Worm (Caenorhabditis elegans) whole organism, L2 larva: ENCODE measurements around the gene tab-1.

ENCODE experiments used
- ZK546.5 ChIP-seq: sonication (generic microtip); optimal IDR thresholded peaks from 2 replicates; lab custom pipeline; 2017; ENCODE audit warnings: missing biosample characterization, missing genetic modification characterization
- alr-1 ChIP-seq: fragments of 150-350 bp; optimal IDR thresholded peaks from 2 replicates; lab custom pipeline; 2014; ENCODE audit warnings: missing biosample characterization, missing genetic modification characterization
- elt-3 ChIP-seq: sonication (generic microtip); optimal IDR thresholded peaks from 2 replicates; lab custom pipeline; 2017; ENCODE audit warnings: missing biosample characterization, missing genetic modification characterization
- lin-13 ChIP-seq: fragments of 150-350 bp; optimal IDR thresholded peaks from 2 replicates; lab custom pipeline; 2014; ENCODE audit warnings: missing biosample characterization, missing genetic modification reagents, missing genetic modification characterization
- lsy-2 ChIP-seq, 2 experiments: fragments of 150-350 bp in 1 of 2; sonication (generic microtip) in 1 of 2; optimal IDR thresholded peaks; 2 replicates each; lab custom pipeline; 2014 to 2017; ENCODE audit warnings: missing biosample characterization in 2 of 2, missing genetic modification characterization in 2 of 2
- mbf-1 ChIP-seq: sonication (generic microtip); optimal IDR thresholded peaks from 2 replicates; lab custom pipeline; 2017; ENCODE audit warnings: missing biosample characterization, missing genetic modification characterization
- nhr-10 ChIP-seq: sonication (generic microtip); optimal IDR thresholded peaks from 2 replicates; lab custom pipeline; 2017; ENCODE audit warnings: missing biosample characterization, missing genetic modification characterization
- nhr-77 ChIP-seq: fragments of 150-350 bp; optimal IDR thresholded peaks from 2 replicates; lab custom pipeline; 2014; ENCODE audit warnings: missing biosample characterization, missing genetic modification characterization
- ztf-4 ChIP-seq: fragments of 150-350 bp; optimal IDR thresholded peaks from 2 replicates; lab custom pipeline; 2014; ENCODE audit warnings: missing biosample characterization, missing genetic modification characterization

DNA sequence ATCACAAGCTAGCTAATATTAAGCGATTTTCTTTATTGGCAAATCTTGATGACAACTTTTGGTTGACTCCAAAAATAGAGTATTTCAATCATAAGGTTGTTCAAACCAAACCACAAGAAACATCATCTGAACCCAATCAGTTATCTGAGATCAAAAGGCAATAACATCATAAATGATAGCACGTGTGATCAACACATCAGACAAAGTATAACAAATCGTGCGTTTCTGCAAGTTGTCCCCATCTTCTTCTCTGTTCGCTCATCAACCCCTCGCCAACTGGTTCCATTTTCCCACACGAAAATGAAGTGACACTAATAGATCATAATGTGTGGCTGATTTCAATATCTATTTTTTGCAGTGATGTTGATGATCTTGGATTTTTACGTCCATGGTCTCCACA is 46.2 kb downstream of the tab-1 start:
- no peak for TF ChIP-seq nhr-10
- peak in 1 of 2 experiments; percentile 63 for TF ChIP-seq lsy-2 (tag; optimal IDR thresholded peaks at IDR 0.05; lab: Kevin White, UChicago)
- TF ChIP-seq lin-13 (GFP tag; lab: Kevin White, UChicago) = no peak
- no peak for TF ChIP-seq ZK546.5
- TF ChIP-seq elt-3 (tag; lab: Kevin White, UChicago) = no peak
- peak; percentile 16 for TF ChIP-seq ztf-4 (tag; lab: Kevin White, UChicago)
- TF ChIP-seq nhr-77 = no peak
- no peak for TF ChIP-seq mbf-1 (tag; lab: Kevin White, UChicago)
- no peak for TF ChIP-seq alr-1 (tag; lab: Kevin White, UChicago)
